Worm (Caenorhabditis elegans): Measurements from ENCODE around the gene snr-4.

snr-4 gene

DNA sequence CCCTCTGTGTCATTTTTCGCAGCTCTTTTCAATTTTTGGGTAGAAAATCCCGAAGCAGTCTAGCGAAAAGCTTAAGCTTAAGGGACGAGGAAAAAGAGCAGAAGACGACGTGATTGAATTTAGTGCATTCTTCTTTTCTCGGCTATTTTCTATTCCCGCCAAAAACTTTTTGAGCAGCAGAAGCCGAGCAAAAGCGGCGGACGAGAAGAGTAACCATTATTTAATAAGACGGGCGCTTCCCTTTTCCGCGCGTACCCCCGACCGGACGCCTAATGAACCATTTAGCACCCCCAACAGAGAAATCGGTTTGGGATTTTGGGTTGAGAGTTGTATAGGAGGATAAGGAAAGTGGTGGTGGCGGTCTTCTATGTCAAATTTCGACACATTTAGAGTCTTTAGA is 25.9 kb downstream of the snr-4 start:
- TF ChIP-seq ZK185.1 (tag; optimal IDR thresholded peaks at IDR 0.05; ENCODE audit: poor library complexity, severe bottlenecking) (no peak), dpff-1 (tag; optimal IDR thresholded peaks at IDR 0.05) (no peak), K12H6.12 (tag; optimal IDR thresholded peaks at IDR 0.05) (no peak), egl-44 (GFP tag; IDR thresholded peaks at IDR 0.05) (no peak), bed-2 (GFP tag; IDR thresholded peaks at IDR 0.05) (no peak), Y53G8AR.9 (GFP tag; conservative IDR thresholded peaks at IDR 0.05) (no peak), tbp1 (GFP tag; optimal IDR thresholded peaks at IDR 0.05) (no peak), F55B11.4 (tag; optimal IDR thresholded peaks at IDR 0.05; ENCODE audit: borderline replicate concordance, insufficient read depth) (no peak), efl-1 (GFP tag; optimal IDR thresholded peaks at IDR 0.05) (no peak), tlf-1 (GFP tag; optimal IDR thresholded peaks at IDR 0.05) (no peak), attf-3 (GFP tag; conservative IDR thresholded peaks at IDR 0.05) (no peak), F57A8.1 (GFP tag; optimal IDR thresholded peaks at IDR 0.05) (no peak), madf-6 (GFP tag; IDR thresholded peaks at IDR 0.05) (no peak), mes-4 (tag; optimal IDR thresholded peaks at IDR 0.05) (no peak), D2030.7 (GFP tag; IDR thresholded peaks at IDR 0.05) (no peak), ceh-27 (GFP tag; optimal IDR thresholded peaks at IDR 0.05) (no peak), bed-1 (GFP tag; IDR thresholded peaks at IDR 0.05) (no peak), snpc-1.1 (tag; optimal IDR thresholded peaks at IDR 0.05; ENCODE audit: insufficient read depth) (no peak), mel-28 (tag; optimal IDR thresholded peaks at IDR 0.05; ENCODE audit: borderline replicate concordance) (no peak), rec-8 (tag; optimal IDR thresholded peaks at IDR 0.05) (no peak)

DNA sequence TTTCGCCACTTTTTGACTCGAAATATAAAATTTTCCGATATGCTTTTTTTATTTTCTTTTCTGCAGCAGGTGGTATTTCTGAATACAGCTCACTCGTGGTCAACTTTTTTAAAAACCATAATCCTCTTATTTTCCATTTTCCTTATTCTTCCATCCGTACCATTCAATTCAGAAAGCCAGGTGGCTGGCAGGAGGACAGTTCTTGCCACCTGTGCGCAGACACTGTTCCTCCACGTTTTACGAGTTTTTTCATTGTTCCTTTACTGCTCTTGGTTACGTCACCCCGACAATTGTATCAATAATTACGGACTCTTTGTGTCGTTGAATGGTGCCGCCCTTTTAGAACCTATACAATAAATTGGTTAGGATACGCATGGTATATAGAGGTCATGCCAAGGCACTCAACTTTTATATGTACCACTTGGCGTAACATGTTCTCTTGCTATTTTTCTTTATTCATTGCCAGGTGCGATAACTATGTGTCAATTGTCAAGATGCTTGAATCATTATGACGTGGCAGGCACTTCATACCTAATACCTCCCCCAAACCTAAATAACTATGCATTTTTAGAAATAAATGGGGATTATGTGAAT is 26.6 kb downstream of the snr-4 start:
- TF ChIP-seq ztf-28 (GFP tag; IDR thresholded peaks at IDR 0.05) = no peak
- TF ChIP-seq Y95B8A.8 (GFP tag; IDR thresholded peaks at IDR 0.05) = no peak
- no peak for TF ChIP-seq ztf-26 (tag; optimal IDR thresholded peaks at IDR 0.05)
- TF ChIP-seq egl-44 (GFP tag; IDR thresholded peaks at IDR 0.05) = no peak
- no peak for TF ChIP-seq hmg-20 (GFP tag; IDR thresholded peaks at IDR 0.05)
- TF ChIP-seq F39B2.1 (GFP tag; IDR thresholded peaks at IDR 0.05) = no peak
- no peak for TF ChIP-seq Y79H2A.3 (GFP tag; conservative IDR thresholded peaks at IDR 0.05)
- no peak for TF ChIP-seq efl-1 (GFP tag; optimal IDR thresholded peaks at IDR 0.05)
- TF ChIP-seq F55B11.4 (tag; optimal IDR thresholded peaks at IDR 0.05; ENCODE audit: borderline replicate concordance, insufficient read depth) = no peak
- no peak for TF ChIP-seq nhr-120 (GFP tag; IDR thresholded peaks at IDR 0.05)
- TF ChIP-seq dox-1 (GFP tag; IDR thresholded peaks at IDR 0.05) = no peak
- no peak for TF ChIP-seq lin-26 (GFP tag; IDR thresholded peaks at IDR 0.05)
- TF ChIP-seq mxl-1 (tag; optimal IDR thresholded peaks at IDR 0.05) = no peak
- no peak for TF ChIP-seq pha-4 (tag; optimal IDR thresholded peaks at IDR 0.05)
- no peak for TF ChIP-seq Y67H2A.10 (GFP tag; conservative IDR thresholded peaks at IDR 0.05)
- no peak for TF ChIP-seq fkh-3 (tag; optimal IDR thresholded peaks at IDR 0.05)
- TF ChIP-seq chd-7 (tag; optimal IDR thresholded peaks at IDR 0.05) = no peak

DNA sequence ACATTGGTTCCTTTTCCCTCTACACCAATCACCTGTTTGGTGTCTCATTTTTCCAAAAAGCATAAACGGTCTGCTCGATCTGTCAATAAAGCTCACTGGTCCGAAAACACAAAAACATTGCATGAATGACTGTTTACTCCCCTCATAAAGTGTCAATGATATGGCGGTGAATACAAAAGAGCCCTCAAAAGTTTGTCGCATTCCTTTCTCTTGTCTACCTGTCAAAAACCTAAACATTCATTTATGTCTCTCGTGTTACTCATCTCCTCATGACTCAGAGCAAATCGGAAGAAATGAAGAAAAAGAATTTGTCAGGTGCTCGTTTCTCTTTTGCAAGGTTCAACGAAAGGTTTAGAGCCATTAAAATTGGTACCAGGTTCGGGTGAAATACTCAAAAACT is 28.3 kb downstream of the snr-4 start:
- TF ChIP-seq attf-5 (GFP tag; optimal IDR thresholded peaks at IDR 0.05) = no peak
- no peak for TF ChIP-seq snpc-4 (GFP tag; optimal IDR thresholded peaks at IDR 0.05)
- no peak for TF ChIP-seq snpc-4 (tag; optimal IDR thresholded peaks at IDR 0.05)
- TF ChIP-seq ama-1 (optimal IDR thresholded peaks at IDR 0.05) = no peak
- TF ChIP-seq ama-1 (GFP tag; optimal IDR thresholded peaks at IDR 0.05) = no peak
- no peak for TF ChIP-seq hmg-20 (GFP tag; IDR thresholded peaks at IDR 0.05)
- TF ChIP-seq nhr-90 (tag; optimal IDR thresholded peaks at IDR 0.05) = no peak
- no peak for TF ChIP-seq pha-4 (tag; optimal IDR thresholded peaks at IDR 0.05)
- TF ChIP-seq nfyb-1 (GFP tag; IDR thresholded peaks at IDR 0.05) = no peak

Data from whole organism, young adult.